Fruit fly (Drosophila melanogaster) whole organism, embryonic: ENCODE measurements around the gene CG3277.

Experiments
- Asciz ChIP-seq: fragments of 200-800 bp; sonication (Bioruptor generic); optimal IDR thresholded peaks from 2 replicates; lab custom pipeline; 2017; ENCODE audit warnings: missing biosample characterization, mild to moderate bottlenecking, missing genetic modification characterization, missing genetic modification reagents
- BtbVII ChIP-seq: fragments of 200-800 bp; sonication (Bioruptor generic); optimal IDR thresholded peaks from 3 replicates; lab custom pipeline; 2017; ENCODE audit warnings: missing biosample characterization, mild to moderate bottlenecking, missing genetic modification characterization
- CG10543 ChIP-seq: fragments of 200-800 bp; sonication (Bioruptor generic); optimal IDR thresholded peaks from 3 replicates; lab custom pipeline; 2017; ENCODE audit warnings: missing biosample characterization, mild to moderate bottlenecking, missing genetic modification characterization, moderate library complexity
- CG12104 ChIP-seq: fragments of 200-800 bp; sonication (Bioruptor generic); optimal IDR thresholded peaks from 3 replicates; lab custom pipeline; 2016; ENCODE audit warnings: missing biosample characterization, missing genetic modification characterization
- CG1233 ChIP-seq: fragments of 200-800 bp; sonication (Bioruptor generic); optimal IDR thresholded peaks from 4 replicates; lab custom pipeline; 2018; ENCODE audit warnings: missing biosample characterization, mild to moderate bottlenecking, missing genetic modification characterization
- CG13894 ChIP-seq: fragments of 200-800 bp; sonication (Bioruptor generic); optimal IDR thresholded peaks from 3 replicates; lab custom pipeline; 2018; ENCODE audit warnings: missing biosample characterization, mild to moderate bottlenecking, missing genetic modification characterization, moderate library complexity
- CG14667 ChIP-seq: fragments of 200-800 bp; sonication (Bioruptor generic); IDR thresholded peaks from 2 replicates; pipeline ENCODE4 v1.3.6; 2022; ENCODE audit warnings: missing biosample characterization, missing genetic modification characterization
- CG14710 ChIP-seq: fragments of 200-800 bp; sonication (Bioruptor generic); optimal IDR thresholded peaks from 3 replicates; lab custom pipeline; 2019; ENCODE audit warnings: missing biosample characterization, mild to moderate bottlenecking, missing genetic modification characterization, moderate library complexity
- CG15011 ChIP-seq: fragments of 200-800 bp; sonication (Bioruptor generic); optimal IDR thresholded peaks from 3 replicates; lab custom pipeline; 2018; ENCODE audit warnings: missing biosample characterization, mild to moderate bottlenecking, missing genetic modification characterization
- CG18599 ChIP-seq: fragments of 200-800 bp; sonication (Bioruptor generic); optimal IDR thresholded peaks from 3 replicates; lab custom pipeline; 2017; ENCODE audit warnings: missing biosample characterization, missing genetic modification characterization, mild to moderate bottlenecking, moderate library complexity, missing genetic modification reagents
- CG2678 ChIP-seq: fragments of 200-800 bp; sonication (Bioruptor generic); optimal IDR thresholded peaks from 3 replicates; lab custom pipeline; 2019; ENCODE audit warnings: missing biosample characterization, mild to moderate bottlenecking, missing genetic modification characterization, moderate library complexity
- CG31365 ChIP-seq: fragments of 200-800 bp; sonication (Bioruptor generic); optimal IDR thresholded peaks from 2 replicates; lab custom pipeline; 2018; ENCODE audit warnings: missing biosample characterization, mild to moderate bottlenecking, missing genetic modification characterization
- CG3281 ChIP-seq: fragments of 200-800 bp; sonication (Bioruptor generic); optimal IDR thresholded peaks from 3 replicates; lab custom pipeline; 2017; ENCODE audit warnings: missing biosample characterization, mild to moderate bottlenecking, missing genetic modification characterization
- CG5180 ChIP-seq: fragments of 200-800 bp; sonication (Bioruptor generic); optimal IDR thresholded peaks from 3 replicates; lab custom pipeline; 2017; ENCODE audit warnings: missing biosample characterization, missing genetic modification characterization, mild to moderate bottlenecking, moderate library complexity, missing genetic modification reagents
- CG6813 ChIP-seq: fragments of 200-800 bp; sonication (Bioruptor generic); optimal IDR thresholded peaks from 2 replicates; lab custom pipeline; 2017; ENCODE audit warnings: missing biosample characterization, missing genetic modification characterization, mild to moderate bottlenecking, moderate library complexity, missing genetic modification reagents
- CG7987 ChIP-seq: fragments of 200-800 bp; sonication (Bioruptor generic); optimal IDR thresholded peaks from 2 replicates; lab custom pipeline; 2018; ENCODE audit warnings: missing biosample characterization, mild to moderate bottlenecking, missing genetic modification characterization, moderate library complexity
- CG8359 ChIP-seq: fragments of 200-800 bp; sonication (Bioruptor generic); optimal IDR thresholded peaks from 2 replicates; lab custom pipeline; 2017; ENCODE audit warnings: missing biosample characterization, mild to moderate bottlenecking, missing genetic modification characterization, borderline replicate concordance
- CG9437 ChIP-seq: fragments of 200-800 bp; sonication (Bioruptor generic); optimal IDR thresholded peaks from 2 replicates; lab custom pipeline; 2018; ENCODE audit warnings: missing biosample characterization, mild to moderate bottlenecking, missing genetic modification characterization
- Fer2 ChIP-seq: fragments of 200-800 bp; sonication (Bioruptor generic); optimal IDR thresholded peaks from 2 replicates; lab custom pipeline; 2018; ENCODE audit warnings: missing biosample characterization, mild to moderate bottlenecking, missing genetic modification characterization, moderate library complexity
- Fer3 ChIP-seq: fragments of 200-800 bp; sonication (Bioruptor generic); optimal IDR thresholded peaks from 2 replicates; lab custom pipeline; 2018; ENCODE audit warnings: missing biosample characterization, mild to moderate bottlenecking, missing genetic modification characterization, moderate library complexity
- Hmr ChIP-seq: fragments of 200-800 bp; sonication (Bioruptor generic); optimal IDR thresholded peaks from 3 replicates; lab custom pipeline; 2017; ENCODE audit warnings: mild to moderate bottlenecking, missing biosample characterization, missing genetic modification reagents, missing genetic modification characterization
- Hmx ChIP-seq: fragments of 200-800 bp; sonication (Bioruptor generic); optimal IDR thresholded peaks from 2 replicates; lab custom pipeline; 2016; ENCODE audit warnings: missing biosample characterization, missing genetic modification characterization
- Jarid2 ChIP-seq: fragments of 200-800 bp; sonication (Bioruptor generic); optimal IDR thresholded peaks from 3 replicates; lab custom pipeline; 2017; ENCODE audit warnings: mild to moderate bottlenecking, missing biosample characterization, missing genetic modification reagents, missing genetic modification characterization
- MBD-R2 ChIP-seq: fragments of 200-800 bp; sonication (Bioruptor generic); IDR thresholded peaks from 2 replicates; pipeline ENCODE4 v1.3.6; 2022; ENCODE audit warnings: missing biosample characterization, missing genetic modification characterization
- MESR4 ChIP-seq: fragments of 200-800 bp; sonication (Bioruptor generic); optimal IDR thresholded peaks from 2 replicates; lab custom pipeline; 2018; ENCODE audit warnings: missing biosample characterization, mild to moderate bottlenecking, missing genetic modification characterization, moderate library complexity
- MTF-1 ChIP-seq: fragments of 200-800 bp; sonication (Bioruptor generic); optimal IDR thresholded peaks from 2 replicates; lab custom pipeline; 2018; ENCODE audit warnings: missing biosample characterization, mild to moderate bottlenecking, missing genetic modification characterization, borderline replicate concordance
- Meics ChIP-seq: fragments of 200-800 bp; sonication (Bioruptor generic); optimal IDR thresholded peaks from 2 replicates; lab custom pipeline; 2017; ENCODE audit warnings: missing biosample characterization, mild to moderate bottlenecking, missing genetic modification characterization
- PHDP ChIP-seq: fragments of 200-800 bp; sonication (Bioruptor generic); optimal IDR thresholded peaks from 3 replicates; lab custom pipeline; 2018; ENCODE audit warnings: missing biosample characterization, mild to moderate bottlenecking, missing genetic modification characterization, moderate library complexity
- Six4 ChIP-seq: fragments of 200-800 bp; sonication (Bioruptor generic); optimal IDR thresholded peaks from 2 replicates; lab custom pipeline; 2016; ENCODE audit warnings: missing biosample characterization, missing genetic modification characterization
- ara ChIP-seq: fragments of 200-800 bp; sonication (Bioruptor generic); IDR thresholded peaks from 2 replicates; pipeline ENCODE4 v1.3.6; 2022; ENCODE audit warnings: missing biosample characterization, missing genetic modification characterization
- croc ChIP-seq: fragments of 200-800 bp; sonication (Bioruptor generic); conservative IDR thresholded peaks from 3 replicates; pipeline ENCODE4 v1.3.6; 2022; ENCODE audit warnings: missing biosample characterization, missing genetic modification characterization
- da ChIP-seq: fragments of 200-800 bp; sonication (Bioruptor generic); optimal IDR thresholded peaks from 2 replicates; lab custom pipeline; 2016; ENCODE audit warnings: missing biosample characterization, missing genetic modification characterization
- dmrt99B ChIP-seq: fragments of 200-800 bp; sonication (Bioruptor generic); optimal IDR thresholded peaks from 2 replicates; lab custom pipeline; 2018; ENCODE audit warnings: missing biosample characterization, mild to moderate bottlenecking, missing genetic modification characterization, moderate library complexity
- emc ChIP-seq: fragments of 200-800 bp; sonication (Bioruptor generic); optimal IDR thresholded peaks from 2 replicates; lab custom pipeline; 2016; ENCODE audit warnings: missing biosample characterization, missing genetic modification characterization
- fd64A ChIP-seq: fragments of 200-800 bp; sonication (Bioruptor generic); optimal IDR thresholded peaks from 3 replicates; lab custom pipeline; 2018; ENCODE audit warnings: missing biosample characterization, mild to moderate bottlenecking, missing genetic modification characterization
- gsb ChIP-seq: fragments of 200-800 bp; sonication (Bioruptor generic); IDR thresholded peaks from 2 replicates; pipeline ENCODE4 v1.3.6; 2022; ENCODE audit warnings: missing biosample characterization, missing genetic modification characterization
- kay ChIP-seq: fragments of 200-800 bp; sonication (Bioruptor generic); optimal IDR thresholded peaks from 2 replicates; lab custom pipeline; 2016; ENCODE audit warnings: missing biosample characterization, missing genetic modification characterization
- kni ChIP-seq: fragments of 200-800 bp; sonication (Bioruptor generic); optimal IDR thresholded peaks from 3 replicates; lab custom pipeline; 2017; ENCODE audit warnings: mild to moderate bottlenecking, missing biosample characterization, missing genetic modification reagents, missing genetic modification characterization
- lab ChIP-seq: fragments of 200-800 bp; sonication (Bioruptor generic); optimal IDR thresholded peaks from 3 replicates; lab custom pipeline; 2017; ENCODE audit warnings: missing biosample characterization, missing genetic modification characterization, mild to moderate bottlenecking, moderate library complexity, missing genetic modification reagents
- pfk ChIP-seq: fragments of 200-800 bp; sonication (Bioruptor generic); optimal IDR thresholded peaks from 2 replicates; lab custom pipeline; 2018; ENCODE audit warnings: missing biosample characterization, mild to moderate bottlenecking, missing genetic modification characterization, moderate library complexity
- scrt ChIP-seq: fragments of 200-800 bp; sonication (Bioruptor generic); optimal IDR thresholded peaks from 2 replicates; lab custom pipeline; 2018; ENCODE audit warnings: missing biosample characterization, mild to moderate bottlenecking, missing genetic modification characterization, moderate library complexity
- sug ChIP-seq: fragments of 200-800 bp; optimal IDR thresholded peaks from 2 replicates; lab custom pipeline; 2019; ENCODE audit warnings: missing biosample characterization, mild to moderate bottlenecking, missing genetic modification characterization, moderate library complexity

The CG3277 gene

dm6 chr2L:3323319-3324287 is 19.7 kb downstream of the CG3277 start, which contains the start of gene CG33281 (continued):
- no peak for TF ChIP-seq croc (GFP tag; lab: Robert Waterston, UW)
- peak; percentile 56 for TF ChIP-seq CG6813 (GFP tag; lab: Kevin White, UChicago)
- peak; percentile 30 for TF ChIP-seq Hmr
- TF ChIP-seq CG14710 (tag; lab: Kevin White, UChicago), result no peak
- peak; percentile 12 for TF ChIP-seq pfk (GFP tag; lab: Kevin White, UChicago)
- TF ChIP-seq MESR4 (GFP tag; lab: Kevin White, UChicago), result no peak
- no peak for TF ChIP-seq CG12104
- peak; percentile 52 for TF ChIP-seq CG7987
- no peak for TF ChIP-seq da (GFP tag; lab: Kevin White, UChicago)
- TF ChIP-seq CG1233 (GFP tag; lab: Kevin White, UChicago), result peak; percentile 48
- TF ChIP-seq CG13894 (tag; lab: Kevin White, UChicago), result peak; percentile 81
- peak; percentile 56 for TF ChIP-seq Asciz
- TF ChIP-seq CG15011 (GFP tag; lab: Kevin White, UChicago), result peak; percentile 68
- peak; percentile 79 for TF ChIP-seq CG3281
- peak; percentile 42 for TF ChIP-seq CG10543 (GFP tag; lab: Kevin White, UChicago)
- TF ChIP-seq kni (GFP tag; lab: Kevin White, UChicago), result peak; percentile 23
- TF ChIP-seq Six4 (GFP tag; lab: Kevin White, UChicago), result no peak
- peak; percentile 75 for TF ChIP-seq MTF-1
- TF ChIP-seq Hmx, result no peak
- peak; percentile 49 for TF ChIP-seq CG18599 (GFP tag; lab: Kevin White, UChicago)
- no peak for TF ChIP-seq kay (GFP tag; lab: Kevin White, UChicago)
- TF ChIP-seq CG2678 (tag; lab: Kevin White, UChicago), result peak; percentile 83
- TF ChIP-seq gsb, result 0 out of 2 replicates have a peak, but pooled peaks have one; percentile 28
- TF ChIP-seq lab (GFP tag; lab: Kevin White, UChicago), result peak; percentile 63
- TF ChIP-seq scrt (GFP tag; lab: Kevin White, UChicago), result peak; percentile 64
- TF ChIP-seq sug (tag; lab: Kevin White, UChicago), result peak; percentile 73
- TF ChIP-seq Meics (GFP tag; lab: Kevin White, UChicago), result peak; percentile 93
- TF ChIP-seq fd64A, result peak; percentile 70
- no peak for TF ChIP-seq emc
- TF ChIP-seq MBD-R2, result no peak
- no peak for TF ChIP-seq CG9437
- TF ChIP-seq PHDP, result peak; percentile 4
- peak; percentile 64 for TF ChIP-seq BtbVII (GFP tag; lab: Kevin White, UChicago)
- peak; percentile 71 for TF ChIP-seq Fer2 (tag; lab: Kevin White, UChicago)
- TF ChIP-seq CG31365 (tag; lab: Kevin White, UChicago), result peak; percentile 56
- TF ChIP-seq CG14667 (GFP tag; lab: Robert Waterston, UW), result no peak
- TF ChIP-seq Fer3 (tag; lab: Kevin White, UChicago), result peak; percentile 61
- TF ChIP-seq CG8359 (GFP tag; lab: Kevin White, UChicago), result peak; percentile 33
- TF ChIP-seq ara (GFP tag; lab: Robert Waterston, UW), result 0 out of 2 replicates have a peak, but pooled peaks have one; percentile 37
- peak; percentile 11 for TF ChIP-seq dmrt99B (tag; lab: Kevin White, UChicago)
- peak; percentile 9 for TF ChIP-seq Jarid2
- peak; percentile 59 for TF ChIP-seq CG5180
